Worm (Caenorhabditis elegans): ENCODE results near the gene fbxb-47.
A peak's percentile ranks its signal among the peaks of the same experiment; 100 is the strongest.

The fbxb-47 gene

DNA sequence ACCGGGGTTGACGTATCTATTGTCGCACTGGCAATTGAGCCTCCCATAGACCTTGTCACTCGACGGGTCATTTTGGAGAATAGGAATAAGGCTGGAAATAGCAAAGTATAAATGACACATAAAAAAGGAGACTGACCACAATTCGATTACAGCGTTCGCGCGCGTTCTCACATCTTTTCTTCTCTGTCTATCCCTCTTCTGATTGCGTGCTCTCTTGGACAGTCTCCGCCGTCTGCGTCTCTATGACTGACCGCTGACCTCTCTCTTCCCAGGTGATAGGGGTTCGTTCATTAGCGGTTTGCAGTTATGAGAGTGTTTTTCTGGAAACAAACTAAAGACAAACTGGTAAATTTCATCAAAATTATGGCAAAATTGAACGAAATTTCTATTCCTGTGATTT, 33.1 kb upstream of the fbxb-47 start, which contains the start of gene ceh-83 (continued):
- TF ChIP-seq sptf-1 (tag; optimal IDR thresholded peaks at IDR 0.05), result no peak
- TF ChIP-seq lsy-2 (tag; optimal IDR thresholded peaks at IDR 0.05), result no peak
- TF ChIP-seq rnt-1 (tag; optimal IDR thresholded peaks at IDR 0.05), result peak; percentile 50
- TF ChIP-seq ets-5 (GFP tag; IDR thresholded peaks at IDR 0.05), result no peak
- no peak for TF ChIP-seq nhr-76 (tag; optimal IDR thresholded peaks at IDR 0.05)
- peak; percentile 59 for TF ChIP-seq nhr-85 (tag)
- no peak for TF ChIP-seq fos-1 (tag; optimal IDR thresholded peaks at IDR 0.05)
- TF ChIP-seq nhr-84 (tag; optimal IDR thresholded peaks at IDR 0.05), result no peak
- no peak for TF ChIP-seq C04F5.9 (tag; optimal IDR thresholded peaks at IDR 0.05)

ce11 chrII:1735145-1735544, 31.9 kb upstream of the fbxb-47 start:
- no peak for TF ChIP-seq snu-23 (GFP tag; optimal IDR thresholded peaks at IDR 0.05)
- TF ChIP-seq hpl-2 (GFP tag; optimal IDR thresholded peaks at IDR 0.05), result no peak
- no peak for TF ChIP-seq dpl-1 (GFP tag; optimal IDR thresholded peaks at IDR 0.05)
- TF ChIP-seq unc-86 (tag; optimal IDR thresholded peaks at IDR 0.05), result no peak
- no peak for TF ChIP-seq mef-2 (tag; optimal IDR thresholded peaks at IDR 0.05)
- no peak for TF ChIP-seq unc-98 (GFP tag; IDR thresholded peaks at IDR 0.05)
- TF ChIP-seq sptf-1 (tag; optimal IDR thresholded peaks at IDR 0.05), result no peak

ce11 chrII:1731932-1732331, 28.7 kb upstream of the fbxb-47 start, which contains the start of gene ceh-82:
ceh-82 (plus strand) TSS chrII:1732232.
- TF ChIP-seq sup-37 (GFP tag; optimal IDR thresholded peaks at IDR 0.05), result no peak
- no peak for TF ChIP-seq hlh-4 (tag; optimal IDR thresholded peaks at IDR 0.05)
- TF ChIP-seq elt-3 (tag; optimal IDR thresholded peaks at IDR 0.05), result no peak
- TF ChIP-seq lin-14 (GFP tag; optimal IDR thresholded peaks at IDR 0.05), result no peak
- TF ChIP-seq unc-130 (tag; optimal IDR thresholded peaks at IDR 0.05), result no peak
- no peak for TF ChIP-seq nhr-19 (GFP tag; conservative IDR thresholded peaks at IDR 0.05)
- TF ChIP-seq grh-1 (GFP tag; IDR thresholded peaks at IDR 0.05), result no peak
- TF ChIP-seq ets-5 (GFP tag; IDR thresholded peaks at IDR 0.05), result no peak
- TF ChIP-seq unc-98 (GFP tag; IDR thresholded peaks at IDR 0.05), result no peak
- TF ChIP-seq mab-9 (GFP tag; IDR thresholded peaks at IDR 0.05), result no peak
- no peak for TF ChIP-seq ama-1 (optimal IDR thresholded peaks at IDR 0.05)
- TF ChIP-seq nhr-28 (tag; optimal IDR thresholded peaks at IDR 0.05), result no peak
- TF ChIP-seq lin-13 (GFP tag; optimal IDR thresholded peaks at IDR 0.05), result no peak
- no peak for TF ChIP-seq mep-1 (tag; optimal IDR thresholded peaks at IDR 0.05)
- TF ChIP-seq lin-39 (tag; optimal IDR thresholded peaks at IDR 0.05), result no peak
- no peak for TF ChIP-seq irx-1 (tag; optimal IDR thresholded peaks at IDR 0.05)
- TF ChIP-seq lir-3 (tag; optimal IDR thresholded peaks at IDR 0.05; ENCODE audit: poor library complexity), result no peak

DNA sequence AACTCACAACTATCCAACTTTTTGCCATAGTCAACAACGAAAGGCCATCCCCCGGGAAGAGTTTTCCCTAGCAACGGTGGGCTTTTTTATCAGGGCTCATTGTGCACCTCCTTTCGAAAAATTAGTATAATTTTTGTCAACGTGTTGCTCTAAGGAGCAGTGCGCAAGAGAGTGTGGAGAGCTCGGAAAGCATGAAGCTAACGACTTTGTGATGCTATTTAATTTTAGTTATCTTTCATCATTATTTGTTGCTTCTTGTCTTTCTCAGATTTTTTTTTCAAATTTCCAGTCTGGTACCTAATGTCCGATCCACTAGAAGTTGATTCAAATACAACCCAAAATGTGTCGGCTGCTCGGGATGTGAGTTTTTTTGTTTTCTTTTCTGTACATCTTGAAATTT, 26.8 kb upstream of the fbxb-47 start, which contains the start of gene ceh-81:
Gene ceh-81 (plus strand): TSS at position 301 of the 400 bp plus-strand sequence.
- no peak for TF ChIP-seq mef-2 (tag; optimal IDR thresholded peaks at IDR 0.05)
- TF ChIP-seq hlh-4 (tag; optimal IDR thresholded peaks at IDR 0.05), result no peak
- TF ChIP-seq nhr-90 (tag; optimal IDR thresholded peaks at IDR 0.05; ENCODE audit: poor library complexity), result no peak
- TF ChIP-seq ces-1 (GFP tag; optimal IDR thresholded peaks at IDR 0.05), result no peak
- no peak for TF ChIP-seq irx-1 (tag; optimal IDR thresholded peaks at IDR 0.05)
- no peak for TF ChIP-seq sox-4 (tag; optimal IDR thresholded peaks at IDR 0.05)
- no peak for TF ChIP-seq mep-1 (tag; optimal IDR thresholded peaks at IDR 0.05)
- TF ChIP-seq ceh-88 (GFP tag; IDR thresholded peaks at IDR 0.05), result no peak
- TF ChIP-seq lir-3 (tag; optimal IDR thresholded peaks at IDR 0.05; ENCODE audit: poor library complexity), result no peak
- no peak for TF ChIP-seq egl-27 (tag; optimal IDR thresholded peaks at IDR 0.05)
- no peak for TF ChIP-seq mdl-1 (tag; optimal IDR thresholded peaks at IDR 0.05)
- no peak for TF ChIP-seq nhr-12 (tag; optimal IDR thresholded peaks at IDR 0.05)
- TF ChIP-seq nhr-237 (tag; optimal IDR thresholded peaks at IDR 0.05), result no peak
- no peak for TF ChIP-seq lin-14 (GFP tag; optimal IDR thresholded peaks at IDR 0.05)
- TF ChIP-seq C04F5.9 (tag; optimal IDR thresholded peaks at IDR 0.05), result no peak

Measured in whole organism, L1 larva.